Fruit fly (Drosophila melanogaster): ENCODE results near the gene CG42266.

CG42266 gene

dm6 chr2L:16356249-16357025 is 16.3 kb upstream of the CG42266 start, which contains the start of gene CaBP1 (continued):
- TF ChIP-seq CG15601 (tag; optimal IDR thresholded peaks at IDR 0.05) = peak; percentile 21
- no peak for TF ChIP-seq Dip2 (GFP tag; IDR thresholded peaks at IDR 0.05)
- TF ChIP-seq CG32532 (GFP tag; IDR thresholded peaks at IDR 0.05) = no peak
- TF ChIP-seq CG10959 (GFP tag; IDR thresholded peaks at IDR 0.05) = no peak
- TF ChIP-seq dati (GFP tag; IDR thresholded peaks at IDR 0.05) = no peak
- no peak for TF ChIP-seq sob (GFP tag; IDR thresholded peaks at IDR 0.05)
- no peak for TF ChIP-seq gcm (GFP tag; optimal IDR thresholded peaks at IDR 0.05)
- no peak for TF ChIP-seq CG6689 (GFP tag; IDR thresholded peaks at IDR 0.05)
- TF ChIP-seq Hmr (GFP tag; optimal IDR thresholded peaks at IDR 0.05) = peak; percentile 16
- peak; percentile 89 for TF ChIP-seq inv (GFP tag; IDR thresholded peaks at IDR 0.05; ENCODE audit: partially characterized antibody)
- no peak for TF ChIP-seq CG7745 (tag; optimal IDR thresholded peaks at IDR 0.05)
- no peak for TF ChIP-seq Lim3 (GFP tag; IDR thresholded peaks at IDR 0.05)
- no peak for TF ChIP-seq gem (tag; optimal IDR thresholded peaks at IDR 0.05)
- no peak for TF ChIP-seq croc (GFP tag; conservative IDR thresholded peaks at IDR 0.05)
- no peak for TF ChIP-seq Dad (GFP tag; optimal IDR thresholded peaks at IDR 0.05)
- TF ChIP-seq hth (optimal IDR thresholded peaks at IDR 0.05) = no peak
- peak; percentile 98 for TF ChIP-seq hbn (GFP tag; IDR thresholded peaks at IDR 0.05; ENCODE audit: partially characterized antibody)
- TF ChIP-seq pros (GFP tag; optimal IDR thresholded peaks at IDR 0.05) = no peak
- TF ChIP-seq seq (GFP tag; IDR thresholded peaks at IDR 0.05) = no peak
- no peak for TF ChIP-seq CG17385 (GFP tag; optimal IDR thresholded peaks at IDR 0.05)
- TF ChIP-seq oc (tag; optimal IDR thresholded peaks at IDR 0.05) = no peak
- no peak for TF ChIP-seq CG8089 (GFP tag; optimal IDR thresholded peaks at IDR 0.05)
- peak; percentile 4 for TF ChIP-seq sug (tag; optimal IDR thresholded peaks at IDR 0.05)
- no peak for TF ChIP-seq CG33557 (GFP tag; optimal IDR thresholded peaks at IDR 0.05)
- peak; percentile 8 for TF ChIP-seq CG12299 (tag; optimal IDR thresholded peaks at IDR 0.05)
- TF ChIP-seq peb (GFP tag; IDR thresholded peaks at IDR 0.05) = no peak
- no peak for TF ChIP-seq aop (GFP tag; IDR thresholded peaks at IDR 0.05)
- no peak for TF ChIP-seq CG3726 (GFP tag; IDR thresholded peaks at IDR 0.05)
- TF ChIP-seq CG7556 (GFP tag; optimal IDR thresholded peaks at IDR 0.05) = no peak
- TF ChIP-seq CG14050 (GFP tag; IDR thresholded peaks at IDR 0.05) = no peak
- TF ChIP-seq sr (GFP tag; IDR thresholded peaks at IDR 0.05) = peak; percentile 97
- no peak for TF ChIP-seq CG10366 (GFP tag; IDR thresholded peaks at IDR 0.05)
- TF ChIP-seq dan (GFP tag; IDR thresholded peaks at IDR 0.05) = no peak
- no peak for TF ChIP-seq CG12744 (GFP tag; optimal IDR thresholded peaks at IDR 0.05)
- TF ChIP-seq CG8388 (GFP tag; optimal IDR thresholded peaks at IDR 0.05) = no peak
- no peak for TF ChIP-seq dysf (GFP tag; IDR thresholded peaks at IDR 0.05)
- TF ChIP-seq CG11504 (tag; optimal IDR thresholded peaks at IDR 0.05) = peak; percentile 15
- no peak for TF ChIP-seq CG1603 (tag; optimal IDR thresholded peaks at IDR 0.05)
- TF ChIP-seq Camta (GFP tag; optimal IDR thresholded peaks at IDR 0.05) = no peak
- TF ChIP-seq cg (GFP tag; optimal IDR thresholded peaks at IDR 0.05) = no peak
- TF ChIP-seq CG31388 (GFP tag; optimal IDR thresholded peaks at IDR 0.05) = no peak
- no peak for TF ChIP-seq Awh (GFP tag; IDR thresholded peaks at IDR 0.05)
- TF ChIP-seq ATbp (GFP tag; optimal IDR thresholded peaks at IDR 0.05) = no peak
- TF ChIP-seq Sin3A (optimal IDR thresholded peaks at IDR 0.05) = peak; percentile 72
- TF ChIP-seq Side (GFP tag; optimal IDR thresholded peaks at IDR 0.05) = no peak
- TF ChIP-seq Hand (GFP tag; optimal IDR thresholded peaks at IDR 0.05) = no peak
- TF ChIP-seq Nf-YB (GFP tag; optimal IDR thresholded peaks at IDR 0.05) = no peak
- TF ChIP-seq HLH4C (GFP tag; IDR thresholded peaks at IDR 0.05; ENCODE audit: partially characterized antibody) = peak; percentile 93
- TF ChIP-seq CG6791 (GFP tag; IDR thresholded peaks at IDR 0.05; ENCODE audit: partially characterized antibody) = peak; percentile 89
- no peak for TF ChIP-seq CG4360 (GFP tag; IDR thresholded peaks at IDR 0.05)
- no peak for TF ChIP-seq CG17802 (tag; optimal IDR thresholded peaks at IDR 0.05)

Measured in whole organism, embryonic.